Worm (Caenorhabditis elegans) whole organism, young adult: ENCODE measurements around the gene med-2.

Experiments
- F52B5.7 ChIP-seq: sonication (generic microtip); optimal IDR thresholded peaks from 2 replicates; lab custom pipeline; 2016; ENCODE audit warnings: mild to moderate bottlenecking, missing genetic modification characterization, missing compliant biosample characterization
- rec-8 ChIP-seq, 2 experiments: sonication (generic microtip); optimal IDR thresholded peaks; 2 replicates each; lab custom pipeline; 2016; ENCODE audit warnings: mild to moderate bottlenecking in 2 of 2, missing genetic modification characterization in 2 of 2, missing genetic modification reagents in 2 of 2, missing genotype in 2 of 2, missing biosample characterization in 1 of 2, missing compliant biosample characterization in 1 of 2, moderate library complexity in 1 of 2
- unc-130 ChIP-seq: sonication (generic microtip); optimal IDR thresholded peaks from 2 replicates; lab custom pipeline; 2016; ENCODE audit warnings: missing genetic modification reagents, missing genetic modification characterization, missing compliant biosample characterization

DNA sequence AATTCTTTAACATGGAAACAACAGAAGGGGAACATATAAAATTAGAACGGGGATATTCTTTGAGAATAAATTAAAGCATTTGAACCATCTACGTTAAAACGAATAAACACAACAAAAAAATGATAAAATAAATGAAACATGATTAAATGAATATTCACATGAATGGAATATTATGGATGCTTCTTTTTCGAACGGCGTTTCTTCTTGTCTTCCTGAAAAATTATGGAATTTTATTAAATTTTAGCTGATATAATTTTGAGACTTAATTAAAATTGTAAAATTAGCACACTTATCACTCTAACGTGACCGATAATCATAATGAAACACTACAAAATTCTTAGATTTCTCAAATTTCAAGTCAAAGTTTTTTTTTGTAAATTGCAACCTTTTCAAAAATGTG lies 16.3 kb downstream of the med-2 start:
- TF ChIP-seq rec-8 (tag; optimal IDR thresholded peaks at IDR 0.05; lab: Kevin White, UChicago) = no peak
- no peak for TF ChIP-seq F52B5.7 (tag; lab: Kevin White, UChicago)
- TF ChIP-seq unc-130 (GFP tag; lab: Kevin White, UChicago) = no peak
